Fruit fly (Drosophila melanogaster) whole organism, embryonic: Measurements from ENCODE around the gene CG18179.

ENCODE experiments used
- ATbp ChIP-seq: fragments of 200-800 bp; sonication (Bioruptor generic); optimal IDR thresholded peaks from 2 replicates; lab custom pipeline; 2017; ENCODE audit warnings: missing biosample characterization, mild to moderate bottlenecking, missing genetic modification characterization, missing genetic modification reagents
- Aef1 ChIP-seq: fragments of 200-800 bp; sonication (Bioruptor generic); IDR thresholded peaks from 3 replicates; pipeline ENCODE4 v1.3.6; 2022; ENCODE audit warnings: missing biosample characterization, missing genetic modification characterization
- Bgb ChIP-seq: fragments of 200-800 bp; sonication (Bioruptor generic); IDR thresholded peaks from 2 replicates; pipeline ENCODE4 v1.3.6; 2022; ENCODE audit warnings: missing biosample characterization, missing genetic modification characterization; ENCODE audit not compliant: partially characterized antibody
- CG10209 ChIP-seq: fragments of 200-800 bp; sonication (Bioruptor generic); optimal IDR thresholded peaks from 3 replicates; lab custom pipeline; 2017; ENCODE audit warnings: missing biosample characterization, mild to moderate bottlenecking, missing genetic modification characterization, missing genetic modification reagents
- CG1024 ChIP-seq: fragments of 200-800 bp; sonication (Bioruptor generic); IDR thresholded peaks from 2 replicates; pipeline ENCODE4 v1.3.6; 2022; ENCODE audit warnings: missing biosample characterization, missing genetic modification characterization
- CG12236 ChIP-seq: fragments of 200-800 bp; sonication (Bioruptor generic); optimal IDR thresholded peaks from 2 replicates; lab custom pipeline; 2016; ENCODE audit warnings: missing biosample characterization, missing genetic modification characterization
- CG13287 ChIP-seq: fragments of 200-800 bp; sonication (Bioruptor generic); IDR thresholded peaks from 2 replicates; pipeline ENCODE4 v1.3.6; 2022; ENCODE audit warnings: missing biosample characterization, missing genetic modification characterization; ENCODE audit not compliant: partially characterized antibody
- CG13296 ChIP-seq: fragments of 200-800 bp; sonication (Bioruptor generic); optimal IDR thresholded peaks from 3 replicates; lab custom pipeline; 2018; ENCODE audit warnings: missing biosample characterization, mild to moderate bottlenecking, missing genetic modification characterization
- CG14965 ChIP-seq: fragments of 200-800 bp; sonication (Bioruptor generic); optimal IDR thresholded peaks from 2 replicates; lab custom pipeline; 2016; ENCODE audit warnings: missing biosample characterization, missing genetic modification characterization, borderline replicate concordance
- CG15073 ChIP-seq: fragments of 200-800 bp; sonication (Bioruptor generic); optimal IDR thresholded peaks from 2 replicates; lab custom pipeline; 2016; ENCODE audit warnings: missing biosample characterization, missing genetic modification characterization
- CG16813 ChIP-seq: fragments of 200-800 bp; sonication (Bioruptor generic); IDR thresholded peaks from 3 replicates; pipeline ENCODE4 v1.3.6; 2022; ENCODE audit warnings: missing biosample characterization, missing genetic modification characterization; ENCODE audit not compliant: partially characterized antibody
- CG17361 ChIP-seq: fragments of 200-800 bp; sonication (Bioruptor generic); IDR thresholded peaks from 3 replicates; pipeline ENCODE4 v1.3.6; 2022; ENCODE audit warnings: missing biosample characterization, missing genetic modification characterization
- CG1832 ChIP-seq: fragments of 200-800 bp; sonication (Bioruptor generic); optimal IDR thresholded peaks from 2 replicates; lab custom pipeline; 2017; ENCODE audit warnings: missing biosample characterization, mild to moderate bottlenecking, missing genetic modification characterization, inconsistent platforms
- CG30403 ChIP-seq: fragments of 200-800 bp; sonication (Bioruptor generic); optimal IDR thresholded peaks from 3 replicates; lab custom pipeline; 2016; ENCODE audit warnings: missing biosample characterization, missing genetic modification characterization
- CG3838 ChIP-seq: fragments of 200-800 bp; sonication (Bioruptor generic); optimal IDR thresholded peaks from 3 replicates; lab custom pipeline; 2016; ENCODE audit warnings: missing biosample characterization, missing genetic modification characterization
- CG43689 ChIP-seq: fragments of 200-800 bp; sonication (Bioruptor generic); IDR thresholded peaks from 2 replicates; pipeline ENCODE4 v1.3.6; 2022; ENCODE audit warnings: missing biosample characterization, missing genetic modification characterization
- CG4707 ChIP-seq: fragments of 200-800 bp; sonication (Bioruptor generic); optimal IDR thresholded peaks from 2 replicates; lab custom pipeline; 2018; ENCODE audit warnings: missing biosample characterization, mild to moderate bottlenecking, missing genetic modification characterization, moderate library complexity
- CG5180 ChIP-seq: fragments of 200-800 bp; sonication (Bioruptor generic); optimal IDR thresholded peaks from 3 replicates; lab custom pipeline; 2017; ENCODE audit warnings: missing biosample characterization, missing genetic modification characterization, mild to moderate bottlenecking, moderate library complexity, missing genetic modification reagents
- CG6254 ChIP-seq: fragments of 200-800 bp; sonication (Bioruptor generic); optimal IDR thresholded peaks from 3 replicates; lab custom pipeline; 2017; ENCODE audit warnings: mild to moderate bottlenecking, missing biosample characterization, missing genetic modification reagents, missing genetic modification characterization
- CG6683 ChIP-seq: fragments of 200-800 bp; sonication (Bioruptor generic); optimal IDR thresholded peaks from 2 replicates; lab custom pipeline; 2017; ENCODE audit warnings: missing biosample characterization, mild to moderate bottlenecking, missing genetic modification characterization, missing genetic modification reagents
- CG7928 ChIP-seq: fragments of 200-800 bp; sonication (Bioruptor generic); optimal IDR thresholded peaks from 2 replicates; lab custom pipeline; 2017; ENCODE audit warnings: missing biosample characterization, mild to moderate bottlenecking, missing genetic modification characterization
- CG8944 ChIP-seq: fragments of 200-800 bp; sonication (Bioruptor generic); optimal IDR thresholded peaks from 3 replicates; lab custom pipeline; 2016; ENCODE audit warnings: missing biosample characterization, missing genetic modification characterization
- E2f2 ChIP-seq: fragments of 200-800 bp; sonication (Bioruptor generic); IDR thresholded peaks from 2 replicates; pipeline ENCODE4 v1.3.6; 2022; ENCODE audit warnings: missing biosample characterization, missing genetic modification characterization
- HLH4C ChIP-seq: fragments of 200-800 bp; sonication (Bioruptor generic); IDR thresholded peaks from 3 replicates; pipeline ENCODE4 v1.3.6; 2022; ENCODE audit warnings: missing biosample characterization, missing genetic modification characterization; ENCODE audit not compliant: partially characterized antibody
- HLH54F ChIP-seq: fragments of 200-800 bp; sonication (Bioruptor generic); optimal IDR thresholded peaks from 3 replicates; lab custom pipeline; 2016; ENCODE audit warnings: missing biosample characterization, missing genetic modification characterization
- Hmx ChIP-seq: fragments of 200-800 bp; sonication (Bioruptor generic); optimal IDR thresholded peaks from 2 replicates; lab custom pipeline; 2016; ENCODE audit warnings: missing biosample characterization, missing genetic modification characterization
- Jarid2 ChIP-seq: fragments of 200-800 bp; sonication (Bioruptor generic); optimal IDR thresholded peaks from 3 replicates; lab custom pipeline; 2017; ENCODE audit warnings: mild to moderate bottlenecking, missing biosample characterization, missing genetic modification reagents, missing genetic modification characterization
- MBD-R2 ChIP-seq: fragments of 200-800 bp; sonication (Bioruptor generic); IDR thresholded peaks from 2 replicates; pipeline ENCODE4 v1.3.6; 2022; ENCODE audit warnings: missing biosample characterization, missing genetic modification characterization
- Nf-YA ChIP-seq: fragments of 200-800 bp; sonication (Bioruptor generic); IDR thresholded peaks from 2 replicates; pipeline ENCODE4 v1.3.6; 2022; ENCODE audit warnings: missing biosample characterization, missing genetic modification characterization
- Rfx ChIP-seq: fragments of 200-800 bp; sonication (Bioruptor generic); IDR thresholded peaks from 2 replicates; pipeline ENCODE4 v1.3.6; 2022; ENCODE audit warnings: missing biosample characterization, missing genetic modification characterization
- Scr ChIP-seq: fragments of 200-800 bp; sonication (Bioruptor generic); IDR thresholded peaks from 2 replicates; pipeline ENCODE4 v1.3.6; 2022; ENCODE audit warnings: missing biosample characterization, missing genetic modification characterization; ENCODE audit not compliant: partially characterized antibody
- Sox102F ChIP-seq: fragments of 200-800 bp; sonication (Bioruptor generic); optimal IDR thresholded peaks from 2 replicates; lab custom pipeline; 2018; ENCODE audit warnings: missing biosample characterization, mild to moderate bottlenecking, missing genetic modification characterization, moderate library complexity
- Taf1 ChIP-seq: fragments of 200-800 bp; sonication (Bioruptor generic); IDR thresholded peaks from 2 replicates; pipeline ENCODE4 v1.3.6; 2022; ENCODE audit warnings: missing biosample characterization, missing genetic modification characterization
- Tbp ChIP-seq: fragments of >200 bp; optimal IDR thresholded peaks from 2 replicates; lab custom pipeline; 2018; ENCODE audit warnings: missing biosample characterization, missing genetic modification characterization
- Vsx1 ChIP-seq: fragments of 200-800 bp; sonication (Bioruptor generic); optimal IDR thresholded peaks from 2 replicates; lab custom pipeline; 2017; ENCODE audit warnings: missing biosample characterization, mild to moderate bottlenecking, missing genetic modification characterization, missing genetic modification reagents
- abd-A ChIP-seq: fragments of 200-800 bp; sonication (Bioruptor generic); optimal IDR thresholded peaks from 3 replicates; lab custom pipeline; 2019; ENCODE audit warnings: missing biosample characterization, mild to moderate bottlenecking, missing genetic modification characterization, moderate library complexity
- croc ChIP-seq: fragments of 200-800 bp; sonication (Bioruptor generic); conservative IDR thresholded peaks from 3 replicates; pipeline ENCODE4 v1.3.6; 2022; ENCODE audit warnings: missing biosample characterization, missing genetic modification characterization
- cwo ChIP-seq: fragments of 200-800 bp; sonication (Bioruptor generic); optimal IDR thresholded peaks from 3 replicates; lab custom pipeline; 2017; ENCODE audit warnings: missing biosample characterization, missing genetic modification characterization, mild to moderate bottlenecking, moderate library complexity, missing genetic modification reagents
- disco-r ChIP-seq: fragments of 200-800 bp; sonication (Bioruptor generic); optimal IDR thresholded peaks from 2 replicates; lab custom pipeline; 2016; ENCODE audit warnings: missing biosample characterization, missing genetic modification characterization
- eyg ChIP-seq: fragments of 200-800 bp; sonication (Bioruptor generic); optimal IDR thresholded peaks from 3 replicates; lab custom pipeline; 2016; ENCODE audit warnings: missing biosample characterization, missing genetic modification characterization
- hth ChIP-seq: fragments of >200 bp; optimal IDR thresholded peaks from 2 replicates; lab custom pipeline; 2017; ENCODE audit warnings: inconsistent platforms
- jumu ChIP-seq: fragments of 200-800 bp; sonication (Bioruptor generic); optimal IDR thresholded peaks from 3 replicates; lab custom pipeline; 2016; ENCODE audit warnings: missing biosample characterization, missing genetic modification characterization
- lbe ChIP-seq: fragments of 200-800 bp; sonication (Bioruptor generic); optimal IDR thresholded peaks from 2 replicates; lab custom pipeline; 2016; ENCODE audit warnings: missing biosample characterization, mild to moderate bottlenecking, missing genetic modification characterization
- nerfin-2 ChIP-seq: fragments of 200-800 bp; sonication (Bioruptor generic); IDR thresholded peaks from 2 replicates; pipeline ENCODE4 v1.3.6; 2022; ENCODE audit warnings: missing biosample characterization, missing genetic modification characterization; ENCODE audit not compliant: partially characterized antibody
- nom ChIP-seq: fragments of 200-800 bp; sonication (Bioruptor generic); optimal IDR thresholded peaks from 2 replicates; lab custom pipeline; 2017; ENCODE audit warnings: missing biosample characterization, missing genetic modification characterization, mild to moderate bottlenecking, moderate library complexity, missing genetic modification reagents
- ranshi ChIP-seq: fragments of 200-800 bp; sonication (Bioruptor generic); IDR thresholded peaks from 2 replicates; pipeline ENCODE4 v1.3.6; 2022; ENCODE audit warnings: missing biosample characterization, missing genetic modification characterization
- repo ChIP-seq: fragments of 200-800 bp; sonication (Bioruptor generic); optimal IDR thresholded peaks from 2 replicates; lab custom pipeline; 2016; ENCODE audit warnings: missing biosample characterization, missing genetic modification characterization
- sens ChIP-seq: fragments of 200-800 bp; sonication (Bioruptor generic); peaks from one replicate; lab custom pipeline; 2016; ENCODE audit warnings: missing biosample characterization, missing genetic modification characterization
- sim ChIP-seq: fragments of 200-800 bp; sonication (Bioruptor generic); IDR thresholded peaks from 2 replicates; pipeline ENCODE4 v1.3.6; 2022; ENCODE audit warnings: missing biosample characterization, missing genetic modification characterization
- slp2 ChIP-seq: fragments of 200-800 bp; sonication (Bioruptor generic); optimal IDR thresholded peaks from 2 replicates; lab custom pipeline; 2016; ENCODE audit warnings: missing biosample characterization, missing genetic modification characterization
- tio ChIP-seq: fragments of 200-800 bp; sonication (Bioruptor generic); optimal IDR thresholded peaks from 2 replicates; lab custom pipeline; 2017; ENCODE audit warnings: missing biosample characterization, missing genetic modification characterization, inconsistent platforms
- vvl ChIP-seq: fragments of 200-800 bp; sonication (Bioruptor generic); IDR thresholded peaks from 2 replicates; pipeline ENCODE4 v1.3.6; 2022; ENCODE audit warnings: missing biosample characterization, missing genetic modification characterization

The CG18179 gene

DNA sequence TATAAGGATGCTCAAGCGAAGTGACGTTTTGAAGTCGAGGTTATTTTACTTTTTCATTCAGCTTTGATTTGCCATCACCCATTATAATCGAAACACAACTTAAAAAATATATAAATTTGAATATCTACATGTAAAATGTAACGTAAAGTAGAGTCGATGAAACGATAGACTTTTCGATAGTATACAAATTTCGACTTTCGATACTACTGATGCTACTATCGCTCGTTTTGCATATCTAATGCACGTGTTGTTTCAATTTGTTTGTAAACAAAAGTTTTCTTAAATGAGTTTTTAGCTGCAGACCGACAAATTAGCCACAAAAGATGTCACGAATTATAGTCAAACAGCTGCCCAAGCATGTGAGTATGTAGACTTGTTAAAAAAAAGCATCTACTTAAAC is 15.1 kb upstream of the CG18179 start, which contains the start of gene CG3335 (continued):
- TF ChIP-seq lbe (GFP tag; lab: Kevin White, UChicago) (no peak), Vsx1 (no peak), CG6254 (GFP tag; lab: Kevin White, UChicago) (no peak), E2f2 (GFP tag; lab: Robert Waterston, UW) (peak; percentile 61), CG30403 (GFP tag; lab: Kevin White, UChicago) (no peak), CG1024 (no peak), repo (GFP tag; lab: Kevin White, UChicago) (no peak), CG1832 (GFP tag; lab: Kevin White, UChicago) (no peak), Hmx (GFP tag; lab: Kevin White, UChicago) (no peak), sens (GFP tag; lab: Kevin White, UChicago) (no peak), hth (no peak), jumu (GFP tag; lab: Kevin White, UChicago) (no peak), CG6683 (GFP tag; lab: Kevin White, UChicago) (no peak), tio (no peak), CG15073 (GFP tag; lab: Kevin White, UChicago) (no peak), slp2 (GFP tag; lab: Kevin White, UChicago) (no peak), CG14965 (GFP tag; lab: Kevin White, UChicago) (no peak), vvl (GFP tag; lab: Robert Waterston, UW) (no peak), CG10209 (GFP tag; lab: Kevin White, UChicago) (no peak), Taf1 (no peak), ATbp (GFP tag; lab: Kevin White, UChicago) (no peak), Tbp (no peak), sim (GFP tag; lab: Robert Waterston, UW) (no peak), Bgb (peak; percentile 78), Nf-YA (no peak), Aef1 (no peak), eyg (no peak), nerfin-2 (peak; percentile 66; the same call in 1 of the 2 replicates), CG7928 (GFP tag; lab: Kevin White, UChicago) (no peak), CG43689 (GFP tag; lab: Robert Waterston, UW) (no peak), MBD-R2 (peak; percentile 35; the same call in 1 of the 2 replicates), CG17361 (GFP tag; lab: Robert Waterston, UW) (no peak), CG3838 (no peak), Jarid2 (GFP tag; lab: Kevin White, UChicago) (no peak), disco-r (GFP tag; lab: Kevin White, UChicago) (no peak), Rfx (GFP tag; lab: Robert Waterston, UW) (no peak), CG13287 (GFP tag; lab: Robert Waterston, UW) (peak; percentile 87), HLH4C (GFP tag; lab: Robert Waterston, UW) (peak; percentile 71), HLH54F (GFP tag; lab: Kevin White, UChicago) (no peak), cwo (GFP tag; lab: Kevin White, UChicago) (peak; percentile 71), CG8944 (GFP tag; lab: Kevin White, UChicago) (no peak), nom (no peak), CG4707 (GFP tag; lab: Kevin White, UChicago) (no peak), CG13296 (GFP tag; lab: Kevin White, UChicago) (no peak), ranshi (no peak), Scr (GFP tag; lab: Robert Waterston, UW) (peak; percentile 70), Sox102F (GFP tag; lab: Kevin White, UChicago) (no peak), CG12236 (GFP tag; lab: Kevin White, UChicago) (no peak), abd-A (no peak), CG16813 (GFP tag; lab: Robert Waterston, UW) (peak; percentile 77), croc (GFP tag; lab: Robert Waterston, UW) (no peak), CG5180 (GFP tag; lab: Kevin White, UChicago) (no peak)
